Fruit fly (Drosophila melanogaster): ENCODE results near the gene CLIP-190.

The CLIP-190 gene

dm6 chr2L:17422089-17422488 is 37.6 kb downstream of the CLIP-190 start (continued):
- TF ChIP-seq zen (tag; optimal IDR thresholded peaks at IDR 0.05) (no peak), gsb-n (tag; optimal IDR thresholded peaks at IDR 0.05) (no peak), crol (GFP tag; IDR thresholded peaks at IDR 0.05) (no peak), croc (GFP tag; conservative IDR thresholded peaks at IDR 0.05) (no peak), CG12155 (GFP tag; optimal IDR thresholded peaks at IDR 0.05) (no peak), Hsf (GFP tag; optimal IDR thresholded peaks at IDR 0.05) (no peak), p53 (GFP tag; optimal IDR thresholded peaks at IDR 0.05) (no peak), tll (GFP tag; optimal IDR thresholded peaks at IDR 0.05) (no peak), CG32532 (GFP tag; IDR thresholded peaks at IDR 0.05) (no peak), slbo (GFP tag; IDR thresholded peaks at IDR 0.05) (no peak), CG14965 (GFP tag; optimal IDR thresholded peaks at IDR 0.05; ENCODE audit: borderline replicate concordance) (no peak), ssp (GFP tag; IDR thresholded peaks at IDR 0.05) (no peak), CG18599 (GFP tag; optimal IDR thresholded peaks at IDR 0.05) (peak; percentile 44), twi (tag; optimal IDR thresholded peaks at IDR 0.05) (no peak), CG13424 (tag; optimal IDR thresholded peaks at IDR 0.05) (peak; percentile 14), sens (GFP tag) (peak; percentile 57), bsh (GFP tag; optimal IDR thresholded peaks at IDR 0.05) (peak in 1 of 2 experiments; percentile 2), Xrp1 (GFP tag; IDR thresholded peaks at IDR 0.05) (no peak), Hey (tag; optimal IDR thresholded peaks at IDR 0.05) (no peak), lmd (GFP tag; IDR thresholded peaks at IDR 0.05) (no peak), CG10654 (GFP tag; optimal IDR thresholded peaks at IDR 0.05) (no peak), Fer1 (GFP tag; optimal IDR thresholded peaks at IDR 0.05) (peak; percentile 19), Spps (tag; optimal IDR thresholded peaks at IDR 0.05) (no peak), nerfin-1 (tag; optimal IDR thresholded peaks at IDR 0.05) (no peak), CG17328 (GFP tag; IDR thresholded peaks at IDR 0.05) (no peak), tgo (GFP tag; IDR thresholded peaks at IDR 0.05) (no peak), dysf (GFP tag; IDR thresholded peaks at IDR 0.05) (no peak), gem (tag; optimal IDR thresholded peaks at IDR 0.05) (peak; percentile 39), Hmr (GFP tag; optimal IDR thresholded peaks at IDR 0.05) (peak; percentile 28), Sox102F (GFP tag; optimal IDR thresholded peaks at IDR 0.05) (peak; percentile 30), ken (GFP tag; IDR thresholded peaks at IDR 0.05) (no peak), Ada2b (GFP tag; IDR thresholded peaks at IDR 0.05) (peak; percentile 12; the same call in 1 of the 2 replicates), tup (GFP tag; optimal IDR thresholded peaks at IDR 0.05) (no peak), ttk (GFP tag; IDR thresholded peaks at IDR 0.05) (no peak), Nf-YA (GFP tag; IDR thresholded peaks at IDR 0.05) (no peak), nmo (GFP tag; optimal IDR thresholded peaks at IDR 0.05) (no peak), CG2120 (GFP tag; optimal IDR thresholded peaks at IDR 0.05) (peak; percentile 26), cato (GFP tag; optimal IDR thresholded peaks at IDR 0.05; ENCODE audit: borderline replicate concordance) (no peak), oc (tag; optimal IDR thresholded peaks at IDR 0.05) (peak; percentile 13), Ets65A (GFP tag) (no peak), gsb (GFP tag; IDR thresholded peaks at IDR 0.05) (no peak), Neu2 (GFP tag; optimal IDR thresholded peaks at IDR 0.05; ENCODE audit: borderline replicate concordance) (no peak), CG15696 (tag; optimal IDR thresholded peaks at IDR 0.05) (no peak), CG4282 (GFP tag; optimal IDR thresholded peaks at IDR 0.05) (no peak), unpg (GFP tag; optimal IDR thresholded peaks at IDR 0.05) (peak; percentile 1), CG4424 (GFP tag; optimal IDR thresholded peaks at IDR 0.05) (no peak), Kr (GFP tag; optimal IDR thresholded peaks at IDR 0.05) (no peak), eyg (GFP tag; optimal IDR thresholded peaks at IDR 0.05) (no peak), CG18619 (GFP tag; optimal IDR thresholded peaks at IDR 0.05) (peak; percentile 10), Med (GFP tag) (peak; percentile 61), CG7839 (tag; optimal IDR thresholded peaks at IDR 0.05) (peak; percentile 17), Lpt (GFP tag; optimal IDR thresholded peaks at IDR 0.05) (no peak)
